Fruit fly (Drosophila melanogaster) S2 (cell line): ENCODE measurements around the gene bol.

Experiments
- CG8478 ChIP-seq: fragments of >200 bp; optimal IDR thresholded peaks from 2 replicates; lab custom pipeline; 2018
- CTCF ChIP-seq, 2 experiments: fragments of >200 bp; optimal IDR thresholded peaks; 2 replicates each; lab custom pipeline; 2018

dm6 chr3L:9066509-9067021, 67.6 kb downstream of the bol start:
- TF ChIP-seq CG8478: no peak
- no peak for TF ChIP-seq CTCF (optimal IDR thresholded peaks at IDR 0.05; lab: Kevin White, UChicago)
